Worm (Caenorhabditis elegans) whole organism, young adult: ENCODE results near the gene C16C8.26.

ENCODE experiments used
- D2030.7 ChIP-seq: fragments of 200-800 bp; sonication (Bioruptor generic); IDR thresholded peaks from 2 replicates; pipeline ENCODE4 v1.3.6; 2022; ENCODE audit warnings: missing genetic modification reagents, missing genetic modification characterization, missing compliant biosample characterization
- him-1 ChIP-seq: sonication (generic microtip); optimal IDR thresholded peaks from 2 replicates; lab custom pipeline; 2016; ENCODE audit warnings: missing genotype, missing genetic modification reagents, missing genetic modification characterization, missing compliant biosample characterization
- nhr-120 ChIP-seq: fragments of 200-800 bp; sonication (Bioruptor generic); IDR thresholded peaks from 2 replicates; pipeline ENCODE4 v1.3.6; 2022; ENCODE audit warnings: missing genetic modification characterization, missing compliant biosample characterization

DNA sequence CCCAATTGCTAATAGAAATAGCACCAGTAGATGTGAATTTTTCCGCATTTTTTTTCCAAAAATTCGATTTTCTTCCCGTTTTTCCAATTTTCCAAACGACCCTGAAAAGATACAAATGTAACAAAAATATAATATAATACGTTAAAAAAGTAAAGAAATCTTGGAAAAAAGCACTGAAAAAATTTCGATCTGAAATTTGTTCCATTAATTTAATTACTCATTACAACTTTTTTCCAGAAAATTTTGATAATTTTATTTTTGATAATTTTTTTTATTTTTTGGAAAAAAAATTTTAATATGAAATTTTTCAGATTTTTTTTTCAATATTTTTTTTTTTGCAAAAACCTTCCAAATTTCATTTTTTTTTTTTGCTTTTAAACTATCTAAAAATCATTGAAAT, 21.7 kb downstream of the C16C8.26 start, which contains the start of gene skpo-2:
- no peak for TF ChIP-seq nhr-120 (GFP tag; lab: Robert Waterston, UW)
- no peak for TF ChIP-seq D2030.7 (GFP tag; lab: Robert Waterston, UW)
- no peak for TF ChIP-seq him-1 (tag; lab: Kevin White, UChicago)
